Worm (Caenorhabditis elegans) whole organism, young adult: Measurements from ENCODE around the gene T11G6.3.

Source experiments
- B0019.2 ChIP-seq: fragments of 200-800 bp; sonication (Bioruptor generic); conservative IDR thresholded peaks from 2 replicates; pipeline ENCODE4 v1.3.6; 2022; ENCODE audit warnings: missing genetic modification reagents, missing genetic modification characterization, missing compliant biosample characterization
- B0035.1 ChIP-seq: sonication (generic microtip); optimal IDR thresholded peaks from 2 replicates; lab custom pipeline; 2016; ENCODE audit warnings: missing genetic modification characterization, mild to moderate bottlenecking, missing compliant biosample characterization, missing genotype, missing genetic modification reagents
- C06A6.2 ChIP-seq: fragments of 200-800 bp; sonication (Bioruptor generic); conservative IDR thresholded peaks from 2 replicates; pipeline ENCODE4 v1.3.6; 2022; ENCODE audit warnings: missing genetic modification characterization, missing compliant biosample characterization
- D2030.7 ChIP-seq: fragments of 200-800 bp; sonication (Bioruptor generic); IDR thresholded peaks from 2 replicates; pipeline ENCODE4 v1.3.6; 2022; ENCODE audit warnings: missing genetic modification reagents, missing genetic modification characterization, missing compliant biosample characterization
- F10E7.11 ChIP-seq: sonication (generic microtip); optimal IDR thresholded peaks from 2 replicates; lab custom pipeline; 2017; ENCODE audit warnings: mild to moderate bottlenecking, missing genetic modification characterization, moderate library complexity, missing compliant biosample characterization
- F23B12.7 ChIP-seq: sonication (generic microtip); optimal IDR thresholded peaks from 2 replicates; lab custom pipeline; 2017; ENCODE audit warnings: missing genetic modification characterization, mild to moderate bottlenecking, missing compliant biosample characterization, antibody characterized with exemption, moderate library complexity; ENCODE audit not compliant: insufficient read depth
- F55B11.4 ChIP-seq: sonication (generic microtip); optimal IDR thresholded peaks from 2 replicates; lab custom pipeline; 2016; ENCODE audit warnings: missing compliant biosample characterization, missing genetic modification characterization, borderline replicate concordance; ENCODE audit not compliant: insufficient read depth
- F57A8.1 ChIP-seq: fragments of 200-800 bp; sonication (Bioruptor generic); optimal IDR thresholded peaks from 2 replicates; lab custom pipeline; 2018; ENCODE audit warnings: mild to moderate bottlenecking, missing genetic modification characterization, moderate library complexity, missing compliant biosample characterization
- K11D2.4 ChIP-seq: fragments of 200-800 bp; sonication (Bioruptor generic); IDR thresholded peaks from 2 replicates; pipeline ENCODE4 v1.3.6; 2022; ENCODE audit warnings: missing genetic modification reagents, missing genetic modification characterization, missing compliant biosample characterization
- T07F8.4 ChIP-seq: sonication (generic microtip); optimal IDR thresholded peaks from 2 replicates; lab custom pipeline; 2016; ENCODE audit warnings: mild to moderate bottlenecking, missing genetic modification characterization, moderate library complexity, missing compliant biosample characterization
- Y53G8AR.9 ChIP-seq: fragments of 200-800 bp; sonication (Bioruptor generic); conservative IDR thresholded peaks from 2 replicates; pipeline ENCODE4 v1.3.6; 2022; ENCODE audit warnings: missing genetic modification reagents, missing genetic modification characterization, missing compliant biosample characterization
- Y95B8A.8 ChIP-seq: fragments of 200-800 bp; sonication (Bioruptor generic); IDR thresholded peaks from 2 replicates; pipeline ENCODE4 v1.3.6; 2022; ENCODE audit warnings: missing genetic modification reagents, missing genetic modification characterization, missing compliant biosample characterization
- ZK185.1 ChIP-seq: sonication (generic microtip); optimal IDR thresholded peaks from 2 replicates; lab custom pipeline; 2016; ENCODE audit warnings: mild to moderate bottlenecking, missing genetic modification characterization, missing compliant biosample characterization; ENCODE audit not compliant: poor library complexity, severe bottlenecking
- aptf-2 ChIP-seq: fragments of 200-800 bp; sonication (Bioruptor generic); conservative IDR thresholded peaks from 2 replicates; pipeline ENCODE4 v1.3.6; 2022; ENCODE audit warnings: missing genetic modification reagents, missing genetic modification characterization, missing compliant biosample characterization
- athp-1 ChIP-seq: sonication (generic microtip); optimal IDR thresholded peaks from 2 replicates; lab custom pipeline; 2017; ENCODE audit warnings: mild to moderate bottlenecking, missing genetic modification characterization, missing compliant biosample characterization
- bed-2 ChIP-seq: fragments of 200-800 bp; sonication (Bioruptor generic); IDR thresholded peaks from 2 replicates; pipeline ENCODE4 v1.3.6; 2022; ENCODE audit warnings: missing genetic modification reagents, missing genetic modification characterization, missing compliant biosample characterization
- ceh-100 ChIP-seq: fragments of 200-800 bp; sonication (Bioruptor generic); IDR thresholded peaks from 2 replicates; pipeline ENCODE4 v1.3.6; 2022; ENCODE audit warnings: missing genetic modification reagents, missing genetic modification characterization, missing compliant biosample characterization
- ceh-27 ChIP-seq: fragments of 200-800 bp; sonication (Bioruptor generic); optimal IDR thresholded peaks from 2 replicates; lab custom pipeline; 2018; ENCODE audit warnings: mild to moderate bottlenecking, missing genetic modification characterization, moderate library complexity, missing compliant biosample characterization
- chd-7 ChIP-seq: sonication (generic microtip); optimal IDR thresholded peaks from 2 replicates; lab custom pipeline; 2016; ENCODE audit warnings: mild to moderate bottlenecking, missing genetic modification characterization, moderate library complexity, missing compliant biosample characterization
- dox-1 ChIP-seq: fragments of 200-800 bp; sonication (Bioruptor generic); IDR thresholded peaks from 2 replicates; pipeline ENCODE4 v1.3.6; 2022; ENCODE audit warnings: missing genetic modification reagents, missing genetic modification characterization, missing compliant biosample characterization
- dpff-1 ChIP-seq: sonication (generic microtip); optimal IDR thresholded peaks from 2 replicates; lab custom pipeline; 2017; ENCODE audit warnings: mild to moderate bottlenecking, missing genetic modification characterization, missing compliant biosample characterization
- dpl-1 ChIP-seq: fragments of 150-350 bp; optimal IDR thresholded peaks from 2 replicates; lab custom pipeline; 2014; ENCODE audit warnings: missing biosample characterization, missing genetic modification reagents, missing genetic modification characterization
- egrh-3 ChIP-seq: fragments of 200-800 bp; sonication (Bioruptor generic); IDR thresholded peaks from 2 replicates; pipeline ENCODE4 v1.3.6; 2022; ENCODE audit warnings: missing genetic modification reagents, missing genetic modification characterization, missing compliant biosample characterization
- ekl-4 ChIP-seq: fragments of 200-800 bp; sonication (Bioruptor generic); IDR thresholded peaks from 2 replicates; pipeline ENCODE4 v1.3.6; 2022; ENCODE audit warnings: missing genetic modification reagents, missing genetic modification characterization, missing compliant biosample characterization
- gei-17 ChIP-seq: fragments of 200-800 bp; sonication (Bioruptor generic); optimal IDR thresholded peaks from 2 replicates; lab custom pipeline; 2018; ENCODE audit warnings: mild to moderate bottlenecking, missing genetic modification characterization, missing compliant biosample characterization
- hmg-1.2 ChIP-seq: fragments of 200-800 bp; sonication (Bioruptor generic); IDR thresholded peaks from 2 replicates; pipeline ENCODE4 v1.3.6; 2022; ENCODE audit warnings: missing genetic modification reagents, missing genetic modification characterization, missing compliant biosample characterization
- hmg-20 ChIP-seq: fragments of 200-800 bp; sonication (Bioruptor generic); IDR thresholded peaks from 2 replicates; pipeline ENCODE4 v1.3.6; 2022; ENCODE audit warnings: missing genetic modification reagents, missing genetic modification characterization, missing compliant biosample characterization
- hrde-1 ChIP-seq: sonication (generic microtip); optimal IDR thresholded peaks from 2 replicates; lab custom pipeline; 2016; ENCODE audit warnings: missing genetic modification characterization, mild to moderate bottlenecking, missing compliant biosample characterization, moderate library complexity, missing genotype, missing genetic modification reagents, borderline replicate concordance
- hsf-1 ChIP-seq: fragments of 200-800 bp; sonication (Bioruptor generic); IDR thresholded peaks from 2 replicates; pipeline ENCODE4 v1.3.6; 2022; ENCODE audit warnings: missing genetic modification reagents, missing genetic modification characterization, missing compliant biosample characterization
- lin-35 ChIP-seq, 3 experiments: fragments of 150-350 bp in 2 of 3; sonication (generic microtip) in 1 of 3; optimal IDR thresholded peaks; 2 replicates each; lab custom pipeline; 2014 to 2018; ENCODE audit warnings: missing biosample characterization in 3 of 3, missing genetic modification characterization in 3 of 3, missing genetic modification reagents in 3 of 3
- lin-40 ChIP-seq: sonication (generic microtip); optimal IDR thresholded peaks from 2 replicates; lab custom pipeline; 2016; ENCODE audit warnings: missing genetic modification characterization, mild to moderate bottlenecking, missing compliant biosample characterization, missing genotype, missing genetic modification reagents
- lin-54 ChIP-seq: fragments of 200-800 bp; sonication (Bioruptor generic); optimal IDR thresholded peaks from 2 replicates; lab custom pipeline; 2018; ENCODE audit warnings: mild to moderate bottlenecking, missing genetic modification characterization, missing compliant biosample characterization
- lir-1 ChIP-seq: fragments of 200-800 bp; sonication (Bioruptor generic); conservative IDR thresholded peaks from 2 replicates; pipeline ENCODE4 v1.3.6; 2022; ENCODE audit warnings: missing genetic modification reagents, missing genetic modification characterization, missing compliant biosample characterization
- madf-10 ChIP-seq: sonication (generic microtip); optimal IDR thresholded peaks from 2 replicates; lab custom pipeline; 2016; ENCODE audit warnings: mild to moderate bottlenecking, missing genetic modification characterization, missing compliant biosample characterization
- mcd-1 ChIP-seq: fragments of 200-800 bp; sonication (Bioruptor generic); IDR thresholded peaks from 2 replicates; pipeline ENCODE4 v1.3.6; 2022; ENCODE audit warnings: missing genetic modification reagents, missing genetic modification characterization, missing compliant biosample characterization
- nfyb-1 ChIP-seq: fragments of 200-800 bp; sonication (Bioruptor generic); IDR thresholded peaks from 2 replicates; pipeline ENCODE4 v1.3.6; 2022; ENCODE audit warnings: missing genetic modification reagents, missing genetic modification characterization, missing compliant biosample characterization
- pha-4 ChIP-seq: fragments of 150-350 bp; sonication (generic microtip); optimal IDR thresholded peaks from 2 replicates; lab custom pipeline; 2014; ENCODE audit warnings: missing biosample characterization, missing genetic modification reagents, missing genetic modification characterization
- rcor-1 ChIP-seq: fragments of 200-800 bp; sonication (Bioruptor generic); IDR thresholded peaks from 2 replicates; pipeline ENCODE4 v1.3.6; 2022; ENCODE audit warnings: missing genetic modification reagents, missing genetic modification characterization, missing compliant biosample characterization
- snpc-3.4 ChIP-seq: sonication (generic microtip); optimal IDR thresholded peaks from 2 replicates; lab custom pipeline; 2017; ENCODE audit warnings: missing genetic modification characterization, mild to moderate bottlenecking, missing compliant biosample characterization, antibody characterized with exemption, moderate library complexity, missing genotype, missing genetic modification reagents
- somi-1 ChIP-seq: fragments of 200-800 bp; sonication (Bioruptor generic); optimal IDR thresholded peaks from 2 replicates; lab custom pipeline; 2018; ENCODE audit warnings: mild to moderate bottlenecking, missing genetic modification characterization, missing compliant biosample characterization
- tbp1 ChIP-seq: fragments of 200-800 bp; sonication (Bioruptor generic); optimal IDR thresholded peaks from 2 replicates; lab custom pipeline; 2018; ENCODE audit warnings: mild to moderate bottlenecking, missing genetic modification characterization, missing compliant biosample characterization
- tbx-9 ChIP-seq: sonication (generic microtip); optimal IDR thresholded peaks from 2 replicates; lab custom pipeline; 2016; ENCODE audit warnings: borderline replicate concordance, missing genetic modification characterization, inconsistent platforms, missing compliant biosample characterization
- ztf-18 ChIP-seq: sonication (generic microtip); optimal IDR thresholded peaks from 2 replicates; lab custom pipeline; 2016; ENCODE audit warnings: missing genotype, mild to moderate bottlenecking, missing genetic modification characterization, missing compliant biosample characterization
- ztf-22 ChIP-seq: fragments of 200-800 bp; sonication (Bioruptor generic); optimal IDR thresholded peaks from 2 replicates; lab custom pipeline; 2018; ENCODE audit warnings: mild to moderate bottlenecking, missing genetic modification characterization, moderate library complexity, missing compliant biosample characterization
- ztf-26 ChIP-seq: sonication (generic microtip); optimal IDR thresholded peaks from 2 replicates; lab custom pipeline; 2017; ENCODE audit warnings: missing genetic modification characterization, missing compliant biosample characterization
- ztf-28 ChIP-seq: fragments of 200-800 bp; sonication (Bioruptor generic); IDR thresholded peaks from 2 replicates; pipeline ENCODE4 v1.3.6; 2022; ENCODE audit warnings: missing genetic modification reagents, missing genetic modification characterization, missing compliant biosample characterization
- ztf-6 ChIP-seq: fragments of 200-800 bp; sonication (Bioruptor generic); IDR thresholded peaks from 2 replicates; pipeline ENCODE4 v1.3.6; 2022; ENCODE audit warnings: missing genetic modification reagents, missing genetic modification characterization, missing compliant biosample characterization

Gene T11G6.3

ce11 chrIV:10821672-10822304 lies 33.2 kb downstream of the T11G6.3 start (continued):
- TF ChIP-seq T07F8.4 (tag; lab: Kevin White, UChicago): no peak
- peak; percentile 44 for TF ChIP-seq gei-17 (GFP tag; lab: Kevin White, UChicago)
- peak; percentile 59 for TF ChIP-seq ceh-27
- peak; percentile 37 for TF ChIP-seq F10E7.11 (tag; lab: Kevin White, UChicago)
- 0 out of 2 replicates have a peak, but pooled peaks have one; percentile 34 for TF ChIP-seq B0019.2
- 0 out of 2 replicates have a peak, but pooled peaks have one; percentile 27 for TF ChIP-seq Y53G8AR.9
- no peak for TF ChIP-seq tbx-9 (tag; lab: Kevin White, UChicago)
- TF ChIP-seq pha-4 (tag; lab: Kevin White, UChicago): no peak
- no peak for TF ChIP-seq D2030.7
- TF ChIP-seq hmg-1.2 (GFP tag; lab: Robert Waterston, UW): peak; percentile 72
- TF ChIP-seq lir-1 (GFP tag; lab: Robert Waterston, UW): peak; percentile 56; the same call in 1 of the 2 replicates
- no peak for TF ChIP-seq bed-2 (GFP tag; lab: Robert Waterston, UW)
- TF ChIP-seq ceh-100 (GFP tag; lab: Robert Waterston, UW): no peak
- TF ChIP-seq ZK185.1: peak; percentile 60
- peak; percentile 47; the same call in 1 of the 2 replicates for TF ChIP-seq rcor-1 (GFP tag; lab: Robert Waterston, UW)
- TF ChIP-seq F55B11.4 (tag; lab: Kevin White, UChicago): no peak
- TF ChIP-seq F23B12.7 (tag; lab: Kevin White, UChicago): peak; percentile 28
- TF ChIP-seq egrh-3: peak; percentile 65
- TF ChIP-seq hrde-1: no peak
- TF ChIP-seq tbp1: peak; percentile 37
- no peak for TF ChIP-seq hsf-1 (GFP tag; lab: Robert Waterston, UW)
- TF ChIP-seq ztf-6 (GFP tag; lab: Robert Waterston, UW): no peak
- 0 out of 2 replicates have a peak, but pooled peaks have one; percentile 48 for TF ChIP-seq mcd-1
- no peak for TF ChIP-seq hmg-20 (GFP tag; lab: Robert Waterston, UW)
- no peak for TF ChIP-seq C06A6.2
- TF ChIP-seq Y95B8A.8 (GFP tag; lab: Robert Waterston, UW): no peak
- TF ChIP-seq F57A8.1 (GFP tag; lab: Kevin White, UChicago): no peak
- TF ChIP-seq ztf-26 (tag; lab: Kevin White, UChicago): peak; percentile 12
- peak; percentile 47 for TF ChIP-seq lin-54 (GFP tag; lab: Kevin White, UChicago)
- 0 out of 2 replicates have a peak, but pooled peaks have one; percentile 10 for TF ChIP-seq aptf-2 (GFP tag; lab: Robert Waterston, UW)
- TF ChIP-seq ztf-18 (tag; lab: Kevin White, UChicago): peak; percentile 47
- peak; percentile 60; the same call in 1 of the 2 replicates for TF ChIP-seq nfyb-1 (GFP tag; lab: Robert Waterston, UW)
- TF ChIP-seq chd-7 (tag; lab: Kevin White, UChicago): peak; percentile 70
- TF ChIP-seq somi-1: peak; percentile 60
- TF ChIP-seq dpl-1 (GFP tag; lab: Kevin White, UChicago): no peak
- no peak for TF ChIP-seq B0035.1
- peak in 1 of 3 experiments; percentile 52 for TF ChIP-seq lin-35 (GFP tag; optimal IDR thresholded peaks at IDR 0.05; lab: Kevin White, UChicago)
- no peak for TF ChIP-seq snpc-3.4
- TF ChIP-seq ztf-22 (GFP tag; lab: Kevin White, UChicago): no peak
- TF ChIP-seq lin-40 (tag; lab: Kevin White, UChicago): peak; percentile 86
- peak; percentile 69 for TF ChIP-seq dox-1 (GFP tag; lab: Robert Waterston, UW)
- peak; percentile 10; the same call in 1 of the 2 replicates for TF ChIP-seq K11D2.4 (GFP tag; lab: Robert Waterston, UW)
- peak; percentile 38 for TF ChIP-seq madf-10 (tag; lab: Kevin White, UChicago)
- TF ChIP-seq ztf-28 (GFP tag; lab: Robert Waterston, UW): no peak
- TF ChIP-seq dpff-1 (tag; lab: Kevin White, UChicago): no peak
- TF ChIP-seq athp-1 (tag; lab: Kevin White, UChicago): no peak
- TF ChIP-seq ekl-4: no peak
